Worm (Caenorhabditis elegans) whole organism, young adult: ENCODE measurements around the gene C28H8.7.

Experiments
- B0019.2 ChIP-seq: fragments of 200-800 bp; sonication (Bioruptor generic); conservative IDR thresholded peaks from 2 replicates; pipeline ENCODE4 v1.3.6; 2022; ENCODE audit warnings: missing genetic modification reagents, missing genetic modification characterization, missing compliant biosample characterization
- D2030.7 ChIP-seq: fragments of 200-800 bp; sonication (Bioruptor generic); IDR thresholded peaks from 2 replicates; pipeline ENCODE4 v1.3.6; 2022; ENCODE audit warnings: missing genetic modification reagents, missing genetic modification characterization, missing compliant biosample characterization
- F22D6.2 ChIP-seq: sonication (generic microtip); optimal IDR thresholded peaks from 2 replicates; lab custom pipeline; 2016; ENCODE audit warnings: mild to moderate bottlenecking, missing genetic modification characterization, missing compliant biosample characterization
- F49E8.2 ChIP-seq: sonication (generic microtip); optimal IDR thresholded peaks from 3 replicates; lab custom pipeline; 2017; ENCODE audit warnings: missing genetic modification characterization, mild to moderate bottlenecking, missing compliant biosample characterization, antibody characterized with exemption, moderate library complexity; ENCODE audit not compliant: insufficient read depth
- F57C9.4 ChIP-seq: sonication (generic microtip); optimal IDR thresholded peaks from 2 replicates; lab custom pipeline; 2017; ENCODE audit warnings: mild to moderate bottlenecking, missing genetic modification characterization, missing compliant biosample characterization
- Y53F4B.3 ChIP-seq: fragments of 200-800 bp; sonication (Bioruptor generic); IDR thresholded peaks from 2 replicates; pipeline ENCODE4 v1.3.6; 2022; ENCODE audit warnings: missing genetic modification reagents, missing genetic modification characterization, missing compliant biosample characterization
- Y56A3A.18 ChIP-seq: fragments of 200-800 bp; sonication (Bioruptor generic); IDR thresholded peaks from 2 replicates; pipeline ENCODE4 v1.3.6; 2022; ENCODE audit warnings: missing genetic modification reagents, missing genetic modification characterization, missing compliant biosample characterization
- Y79H2A.3 ChIP-seq: fragments of 200-800 bp; sonication (Bioruptor generic); conservative IDR thresholded peaks from 2 replicates; pipeline ENCODE4 v1.3.6; 2022; ENCODE audit warnings: missing genetic modification reagents, missing genetic modification characterization, missing compliant biosample characterization
- Y95B8A.8 ChIP-seq: fragments of 200-800 bp; sonication (Bioruptor generic); IDR thresholded peaks from 2 replicates; pipeline ENCODE4 v1.3.6; 2022; ENCODE audit warnings: missing genetic modification reagents, missing genetic modification characterization, missing compliant biosample characterization
- ZK185.1 ChIP-seq: sonication (generic microtip); optimal IDR thresholded peaks from 2 replicates; lab custom pipeline; 2016; ENCODE audit warnings: mild to moderate bottlenecking, missing genetic modification characterization, missing compliant biosample characterization; ENCODE audit not compliant: poor library complexity, severe bottlenecking
- aptf-3 ChIP-seq: fragments of 200-800 bp; sonication (Bioruptor generic); IDR thresholded peaks from 2 replicates; pipeline ENCODE4 v1.3.6; 2022; ENCODE audit warnings: missing genetic modification characterization, missing compliant biosample characterization
- atf-7 ChIP-seq: sonication (generic microtip); optimal IDR thresholded peaks from 2 replicates; lab custom pipeline; 2017; ENCODE audit warnings: mild to moderate bottlenecking, missing genetic modification characterization, missing compliant biosample characterization
- athp-1 ChIP-seq: sonication (generic microtip); optimal IDR thresholded peaks from 2 replicates; lab custom pipeline; 2017; ENCODE audit warnings: mild to moderate bottlenecking, missing genetic modification characterization, missing compliant biosample characterization
- attf-5 ChIP-seq: fragments of 200-800 bp; sonication (Bioruptor generic); optimal IDR thresholded peaks from 2 replicates; lab custom pipeline; 2018; ENCODE audit warnings: mild to moderate bottlenecking, missing genetic modification characterization, missing compliant biosample characterization
- bed-2 ChIP-seq: fragments of 200-800 bp; sonication (Bioruptor generic); IDR thresholded peaks from 2 replicates; pipeline ENCODE4 v1.3.6; 2022; ENCODE audit warnings: missing genetic modification reagents, missing genetic modification characterization, missing compliant biosample characterization
- ceh-58 ChIP-seq: fragments of 200-800 bp; sonication (Bioruptor generic); IDR thresholded peaks from 2 replicates; pipeline ENCODE4 v1.3.6; 2022; ENCODE audit warnings: missing genetic modification characterization, missing compliant biosample characterization
- ceh-91 ChIP-seq: fragments of 200-800 bp; sonication (Bioruptor generic); IDR thresholded peaks from 2 replicates; pipeline ENCODE4 v1.3.6; 2022; ENCODE audit warnings: missing genetic modification reagents, missing genetic modification characterization, missing compliant biosample characterization
- chd-7 ChIP-seq: sonication (generic microtip); optimal IDR thresholded peaks from 2 replicates; lab custom pipeline; 2016; ENCODE audit warnings: mild to moderate bottlenecking, missing genetic modification characterization, moderate library complexity, missing compliant biosample characterization
- dpff-1 ChIP-seq: sonication (generic microtip); optimal IDR thresholded peaks from 2 replicates; lab custom pipeline; 2017; ENCODE audit warnings: mild to moderate bottlenecking, missing genetic modification characterization, missing compliant biosample characterization
- egl-44 ChIP-seq: fragments of 200-800 bp; sonication (Bioruptor generic); IDR thresholded peaks from 2 replicates; pipeline ENCODE4 v1.3.6; 2022; ENCODE audit warnings: missing genetic modification reagents, missing genetic modification characterization, missing compliant biosample characterization
- ekl-4 ChIP-seq: fragments of 200-800 bp; sonication (Bioruptor generic); IDR thresholded peaks from 2 replicates; pipeline ENCODE4 v1.3.6; 2022; ENCODE audit warnings: missing genetic modification reagents, missing genetic modification characterization, missing compliant biosample characterization
- fkh-3 ChIP-seq: sonication (generic microtip); optimal IDR thresholded peaks from 2 replicates; lab custom pipeline; 2016; ENCODE audit warnings: mild to moderate bottlenecking, missing genetic modification characterization, missing compliant biosample characterization
- hmg-1.2 ChIP-seq: fragments of 200-800 bp; sonication (Bioruptor generic); IDR thresholded peaks from 2 replicates; pipeline ENCODE4 v1.3.6; 2022; ENCODE audit warnings: missing genetic modification reagents, missing genetic modification characterization, missing compliant biosample characterization
- lag-1 ChIP-seq: fragments of 200-800 bp; sonication (Bioruptor generic); IDR thresholded peaks from 2 replicates; pipeline ENCODE4 v1.3.6; 2022; ENCODE audit warnings: missing genetic modification reagents, missing genetic modification characterization, missing compliant biosample characterization
- let-607 ChIP-seq, 2 experiments: fragments of 200-800 bp in 1 of 2; sonication (Bioruptor generic) in 1 of 2; sonication (generic microtip) in 1 of 2; optimal IDR thresholded peaks; 2 replicates each; lab custom pipeline; 2016 to 2018; ENCODE audit warnings: mild to moderate bottlenecking in 2 of 2, missing compliant biosample characterization in 2 of 2, missing genetic modification characterization in 2 of 2, moderate library complexity in 2 of 2, missing genotype in 1 of 2
- lin-26 ChIP-seq: fragments of 200-800 bp; sonication (Bioruptor generic); IDR thresholded peaks from 2 replicates; pipeline ENCODE4 v1.3.6; 2022; ENCODE audit warnings: missing genetic modification reagents, missing genetic modification characterization, missing compliant biosample characterization
- lin-40 ChIP-seq: sonication (generic microtip); optimal IDR thresholded peaks from 2 replicates; lab custom pipeline; 2016; ENCODE audit warnings: missing genetic modification characterization, mild to moderate bottlenecking, missing compliant biosample characterization, missing genotype, missing genetic modification reagents
- lir-1 ChIP-seq: fragments of 200-800 bp; sonication (Bioruptor generic); conservative IDR thresholded peaks from 2 replicates; pipeline ENCODE4 v1.3.6; 2022; ENCODE audit warnings: missing genetic modification reagents, missing genetic modification characterization, missing compliant biosample characterization
- lsy-27 ChIP-seq: sonication (generic microtip); optimal IDR thresholded peaks from 2 replicates; lab custom pipeline; 2017; ENCODE audit warnings: missing genetic modification characterization, mild to moderate bottlenecking, missing compliant biosample characterization, antibody characterized with exemption, missing genotype, borderline replicate concordance; ENCODE audit not compliant: insufficient read depth
- madf-6 ChIP-seq: fragments of 200-800 bp; sonication (Bioruptor generic); IDR thresholded peaks from 2 replicates; pipeline ENCODE4 v1.3.6; 2022; ENCODE audit warnings: missing genetic modification reagents, missing genetic modification characterization, missing compliant biosample characterization
- mcd-1 ChIP-seq: fragments of 200-800 bp; sonication (Bioruptor generic); IDR thresholded peaks from 2 replicates; pipeline ENCODE4 v1.3.6; 2022; ENCODE audit warnings: missing genetic modification reagents, missing genetic modification characterization, missing compliant biosample characterization
- mel-28 ChIP-seq: sonication (generic microtip); optimal IDR thresholded peaks from 2 replicates; lab custom pipeline; 2016; ENCODE audit warnings: borderline replicate concordance, mild to moderate bottlenecking, missing genetic modification characterization, missing compliant biosample characterization
- nfya-1 ChIP-seq: sonication (generic microtip); optimal IDR thresholded peaks from 2 replicates; lab custom pipeline; 2017; ENCODE audit warnings: antibody characterized with exemption, missing compliant biosample characterization, missing genetic modification characterization, borderline replicate concordance; ENCODE audit not compliant: insufficient read depth
- pbrm-1 ChIP-seq: fragments of 200-800 bp; sonication (Bioruptor generic); IDR thresholded peaks from 2 replicates; pipeline ENCODE4 v1.3.6; 2022; ENCODE audit warnings: missing genetic modification reagents, missing genetic modification characterization, missing compliant biosample characterization
- pha-4 ChIP-seq: fragments of 150-350 bp; sonication (generic microtip); optimal IDR thresholded peaks from 2 replicates; lab custom pipeline; 2014; ENCODE audit warnings: missing biosample characterization, missing genetic modification reagents, missing genetic modification characterization
- rpc-1 ChIP-seq, 2 experiments: fragments of 150-350 bp in 1 of 2; sonication (generic microtip) in 1 of 2; optimal IDR thresholded peaks; 2 replicates each; lab custom pipeline; 2014 to 2018; ENCODE audit warnings: missing biosample characterization in 1 of 2, missing genetic modification characterization in 1 of 2, missing genetic modification reagents in 1 of 2, missing genotype in 1 of 2
- sea-2 ChIP-seq: fragments of 200-800 bp; sonication (Bioruptor generic); IDR thresholded peaks from 2 replicates; pipeline ENCODE4 v1.3.6; 2022; ENCODE audit warnings: missing genetic modification characterization, missing compliant biosample characterization
- snpc-1.1 ChIP-seq: sonication (generic microtip); optimal IDR thresholded peaks from 2 replicates; lab custom pipeline; 2017; ENCODE audit warnings: missing genetic modification characterization, mild to moderate bottlenecking, missing compliant biosample characterization, antibody characterized with exemption, moderate library complexity, missing genotype, missing genetic modification reagents; ENCODE audit not compliant: insufficient read depth
- snpc-3.4 ChIP-seq: sonication (generic microtip); optimal IDR thresholded peaks from 2 replicates; lab custom pipeline; 2017; ENCODE audit warnings: missing genetic modification characterization, mild to moderate bottlenecking, missing compliant biosample characterization, antibody characterized with exemption, moderate library complexity, missing genotype, missing genetic modification reagents
- snpc-4 ChIP-seq, 5 experiments: fragments of 150-350 bp in 1 of 5; sonication (generic microtip) in 4 of 5; optimal IDR thresholded peaks; 2 replicates each; lab custom pipeline; 2014 to 2018; ENCODE audit warnings: missing genetic modification characterization in 5 of 5, missing biosample characterization in 3 of 5, antibody characterized with exemption in 2 of 5, mild to moderate bottlenecking in 2 of 5, missing compliant biosample characterization in 2 of 5, missing genotype in 2 of 5, moderate library complexity in 2 of 5, missing genetic modification reagents in 1 of 5
- tbx-9 ChIP-seq: sonication (generic microtip); optimal IDR thresholded peaks from 2 replicates; lab custom pipeline; 2016; ENCODE audit warnings: borderline replicate concordance, missing genetic modification characterization, inconsistent platforms, missing compliant biosample characterization
- xnd-1 ChIP-seq: sonication (generic microtip); optimal IDR thresholded peaks from 2 replicates; lab custom pipeline; 2016; ENCODE audit warnings: missing genotype, missing genetic modification reagents, missing genetic modification characterization, missing compliant biosample characterization
- ztf-3 ChIP-seq: fragments of 200-800 bp; sonication (Bioruptor generic); optimal IDR thresholded peaks from 2 replicates; lab custom pipeline; 2018; ENCODE audit warnings: mild to moderate bottlenecking, missing genetic modification characterization, missing compliant biosample characterization

C28H8.7 gene

ce11 chrIII:5925724-5926123, 38.9 kb upstream of the C28H8.7 start, which contains the start of the genes dnc-2 and bcl-7 (continued):
- TF ChIP-seq pha-4 (tag; lab: Kevin White, UChicago) (no peak), mel-28 (tag; lab: Kevin White, UChicago) (no peak), ceh-58 (GFP tag; lab: Robert Waterston, UW) (no peak), snpc-4 (GFP tag; optimal IDR thresholded peaks at IDR 0.05; lab: Kevin White, UChicago) (no peak), snpc-4 (tag; optimal IDR thresholded peaks at IDR 0.05; lab: Kevin White, UChicago) (peak in 1 of 4 experiments; percentile 37), atf-7 (tag; lab: Kevin White, UChicago) (no peak), lir-1 (no peak), snpc-3.4 (no peak), rpc-1 (optimal IDR thresholded peaks at IDR 0.05; lab: Kevin White, UChicago) (no peak), rpc-1 (tag; optimal IDR thresholded peaks at IDR 0.05; lab: Kevin White, UChicago) (no peak), nfya-1 (tag; lab: Kevin White, UChicago) (no peak), ekl-4 (no peak), D2030.7 (0 out of 2 replicates have a peak, but pooled peaks have one; percentile 19), dpff-1 (no peak), ztf-3 (no peak), ZK185.1 (tag; lab: Kevin White, UChicago) (peak; percentile 19), pbrm-1 (GFP tag; lab: Robert Waterston, UW) (no peak), lin-26 (no peak), tbx-9 (tag; lab: Kevin White, UChicago) (no peak), Y79H2A.3 (GFP tag; lab: Robert Waterston, UW) (no peak), Y53F4B.3 (no peak), chd-7 (tag; lab: Kevin White, UChicago) (no peak), lag-1 (GFP tag; lab: Robert Waterston, UW) (no peak), F49E8.2 (tag; lab: Kevin White, UChicago) (no peak), ceh-91 (no peak), lsy-27 (tag; lab: Kevin White, UChicago) (no peak), hmg-1.2 (GFP tag; lab: Robert Waterston, UW) (peak; percentile 94), bed-2 (GFP tag; lab: Robert Waterston, UW) (no peak), madf-6 (GFP tag; lab: Robert Waterston, UW) (peak; percentile 60; the same call in 1 of the 2 replicates), Y95B8A.8 (no peak), xnd-1 (tag; lab: Kevin White, UChicago) (no peak), sea-2 (GFP tag; lab: Robert Waterston, UW) (no peak), Y56A3A.18 (GFP tag; lab: Robert Waterston, UW) (no peak), snpc-1.1 (tag; lab: Kevin White, UChicago) (no peak), mcd-1 (GFP tag; lab: Robert Waterston, UW) (peak; percentile 82), B0019.2 (GFP tag; lab: Robert Waterston, UW) (no peak), F22D6.2 (no peak), aptf-3 (GFP tag; lab: Robert Waterston, UW) (no peak), lin-40 (tag; lab: Kevin White, UChicago) (no peak), attf-5 (GFP tag; lab: Kevin White, UChicago) (no peak), fkh-3 (tag; lab: Kevin White, UChicago) (no peak), egl-44 (GFP tag; lab: Robert Waterston, UW) (no peak), F57C9.4 (tag; lab: Kevin White, UChicago) (no peak), athp-1 (tag; lab: Kevin White, UChicago) (no peak), let-607 (tag; optimal IDR thresholded peaks at IDR 0.05; lab: Kevin White, UChicago) (no peak)
